Fruit fly (Drosophila melanogaster): ENCODE measurements around the gene CarT.
A peak's percentile ranks its signal among the peaks of the same experiment; 100 is the strongest.

The CarT gene

DNA sequence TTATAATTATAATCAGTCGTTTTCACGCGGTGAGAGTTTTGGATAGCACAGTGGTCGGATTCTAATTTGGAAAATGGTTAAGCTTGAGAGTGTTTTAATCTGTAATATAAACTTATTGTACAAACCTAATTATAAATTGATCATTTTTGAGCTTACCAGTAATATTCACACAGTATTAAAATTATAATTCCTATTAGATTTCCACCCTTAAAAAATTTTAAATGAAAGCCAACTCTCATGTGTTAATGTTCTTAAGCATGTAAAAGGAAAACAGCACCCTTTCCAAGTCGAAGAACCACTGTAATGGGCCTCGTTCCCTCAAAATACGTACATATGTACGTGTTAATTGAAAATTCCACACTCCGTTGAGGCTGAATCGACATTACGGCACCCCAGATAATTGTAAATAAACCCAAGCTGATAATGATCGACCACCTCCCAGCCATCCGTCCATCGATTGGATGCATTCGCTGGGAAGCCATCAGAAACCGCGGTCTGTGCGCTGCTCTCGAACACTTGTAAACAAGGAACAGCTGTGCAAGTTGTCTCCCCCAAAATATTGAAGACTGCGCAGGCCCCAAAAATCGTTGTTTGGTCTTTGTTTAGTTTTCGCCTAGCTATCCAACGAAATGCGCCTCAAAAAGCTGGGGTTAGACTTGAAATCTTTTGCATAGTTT lies 29.9 kb upstream of the CarT start:
- TF ChIP-seq br (GFP tag; optimal IDR thresholded peaks at IDR 0.05) (peak; percentile 65), h (GFP tag; optimal IDR thresholded peaks at IDR 0.05) (peak; percentile 79), sage (GFP tag; optimal IDR thresholded peaks at IDR 0.05) (peak; percentile 59), GATAd (GFP tag; optimal IDR thresholded peaks at IDR 0.05) (no peak), psq (GFP tag; optimal IDR thresholded peaks at IDR 0.05) (peak; percentile 25), pan (optimal IDR thresholded peaks at IDR 0.05) (no peak), Vsx2 (GFP tag; optimal IDR thresholded peaks at IDR 0.05; ENCODE audit: partially characterized antibody) (no peak), Dfd (GFP tag; optimal IDR thresholded peaks at IDR 0.05) (peak; percentile 53), jim (GFP tag; optimal IDR thresholded peaks at IDR 0.05) (no peak), Mio (GFP tag; optimal IDR thresholded peaks at IDR 0.05) (no peak), dmrt93B (GFP tag; optimal IDR thresholded peaks at IDR 0.05) (peak; percentile 38), foxo (GFP tag; optimal IDR thresholded peaks at IDR 0.05) (peak in 1 of 2 experiments; percentile 77), Sp1 (GFP tag; optimal IDR thresholded peaks at IDR 0.05) (peak; percentile 58), OdsH (GFP tag; optimal IDR thresholded peaks at IDR 0.05) (peak; percentile 57), usp (GFP tag; optimal IDR thresholded peaks at IDR 0.05) (no peak), Hr83 (GFP tag; optimal IDR thresholded peaks at IDR 0.05; ENCODE audit: poor library complexity, severe bottlenecking) (peak; percentile 54), ey (GFP tag; optimal IDR thresholded peaks at IDR 0.05) (peak; percentile 62), Rel (GFP tag; optimal IDR thresholded peaks at IDR 0.05) (no peak), Rel (tag; optimal IDR thresholded peaks at IDR 0.05) (peak; percentile 65), rgr (GFP tag; optimal IDR thresholded peaks at IDR 0.05) (peak; percentile 72), HLH106 (tag; optimal IDR thresholded peaks at IDR 0.05) (peak; percentile 70), Abd-B (GFP tag; optimal IDR thresholded peaks at IDR 0.05) (no peak), dsf (GFP tag; optimal IDR thresholded peaks at IDR 0.05; ENCODE audit: borderline replicate concordance) (no peak), dl (GFP tag; optimal IDR thresholded peaks at IDR 0.05; ENCODE audit: insufficient read depth in 1 of 2, partially characterized antibody in 2 of 2) (no peak), CrebA (GFP tag; optimal IDR thresholded peaks at IDR 0.05; ENCODE audit: borderline replicate concordance) (no peak), CG9705 (GFP tag; optimal IDR thresholded peaks at IDR 0.05) (no peak), Hnf4 (GFP tag; optimal IDR thresholded peaks at IDR 0.05) (peak; percentile 64), lola (GFP tag; optimal IDR thresholded peaks at IDR 0.05) (no peak), tai (GFP tag; optimal IDR thresholded peaks at IDR 0.05) (no peak), fru (GFP tag; optimal IDR thresholded peaks at IDR 0.05) (peak; percentile 66), Dif (GFP tag; optimal IDR thresholded peaks at IDR 0.05; ENCODE audit: partially characterized antibody) (no peak), sv (GFP tag; optimal IDR thresholded peaks at IDR 0.05) (no peak), CG32264 (GFP tag; optimal IDR thresholded peaks at IDR 0.05) (peak; percentile 15), Jra (GFP tag; optimal IDR thresholded peaks at IDR 0.05) (no peak), brk (GFP tag; optimal IDR thresholded peaks at IDR 0.05) (no peak), N (GFP tag; optimal IDR thresholded peaks at IDR 0.05) (no peak), Myc (optimal IDR thresholded peaks at IDR 0.05) (no peak), Hr78 (GFP tag; optimal IDR thresholded peaks at IDR 0.05) (no peak), woc (GFP tag; optimal IDR thresholded peaks at IDR 0.05) (peak; percentile 40)

DNA sequence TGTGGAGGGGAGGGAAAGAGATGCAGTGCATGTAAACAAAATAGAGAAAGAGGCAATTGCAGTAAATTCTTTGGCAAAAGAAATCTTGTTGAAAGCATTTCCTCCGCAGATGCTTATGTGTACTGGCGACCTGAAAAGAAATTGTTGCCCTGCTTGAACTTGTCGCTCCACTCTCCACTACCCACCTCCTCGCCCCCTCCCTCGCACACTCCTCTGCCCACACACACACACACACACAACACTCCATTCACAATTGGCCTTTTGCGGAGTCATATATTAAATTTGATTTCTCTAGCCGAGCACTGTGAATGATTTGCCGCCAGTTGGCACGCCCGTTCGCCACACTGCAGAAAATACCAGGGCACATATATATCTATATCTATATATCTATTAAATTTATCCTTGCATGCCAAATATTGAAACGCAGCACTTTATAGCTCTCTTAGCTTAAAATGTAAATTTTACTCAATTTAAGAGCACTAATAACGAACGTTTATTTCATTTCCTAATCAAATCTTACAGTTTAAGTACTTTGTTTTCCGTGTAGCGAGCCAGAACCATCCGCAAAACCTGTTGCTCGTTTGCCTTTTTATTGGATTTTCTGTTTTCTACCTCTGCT lies 28.9 kb upstream of the CarT start:
- no peak for TF ChIP-seq jim (GFP tag; optimal IDR thresholded peaks at IDR 0.05)
- TF ChIP-seq CG32264 (GFP tag; optimal IDR thresholded peaks at IDR 0.05) = peak; percentile 38
- peak; percentile 60 for TF ChIP-seq sv (GFP tag; optimal IDR thresholded peaks at IDR 0.05)
- TF ChIP-seq OdsH (GFP tag; optimal IDR thresholded peaks at IDR 0.05) = peak; percentile 75
- TF ChIP-seq dmrt93B (GFP tag; optimal IDR thresholded peaks at IDR 0.05) = peak; percentile 29
- TF ChIP-seq ey (GFP tag; optimal IDR thresholded peaks at IDR 0.05) = peak; percentile 71
- no peak for TF ChIP-seq lola (GFP tag; optimal IDR thresholded peaks at IDR 0.05)
- TF ChIP-seq psq (GFP tag; optimal IDR thresholded peaks at IDR 0.05) = peak; percentile 54
- no peak for TF ChIP-seq Rel (GFP tag; optimal IDR thresholded peaks at IDR 0.05)
- TF ChIP-seq Rel (tag; optimal IDR thresholded peaks at IDR 0.05) = peak; percentile 4
- TF ChIP-seq woc (GFP tag; optimal IDR thresholded peaks at IDR 0.05) = peak; percentile 34
- TF ChIP-seq fru (GFP tag; optimal IDR thresholded peaks at IDR 0.05) = peak; percentile 81
- TF ChIP-seq Hnf4 (GFP tag; optimal IDR thresholded peaks at IDR 0.05) = peak; percentile 63
- no peak for TF ChIP-seq dl (GFP tag; optimal IDR thresholded peaks at IDR 0.05; ENCODE audit: insufficient read depth in 1 of 2, partially characterized antibody in 2 of 2)
- TF ChIP-seq brk (GFP tag; optimal IDR thresholded peaks at IDR 0.05) = no peak
- no peak for TF ChIP-seq Dfd (GFP tag; optimal IDR thresholded peaks at IDR 0.05)
- TF ChIP-seq Sp1 (GFP tag; optimal IDR thresholded peaks at IDR 0.05) = peak; percentile 77
- TF ChIP-seq foxo (GFP tag; optimal IDR thresholded peaks at IDR 0.05) = peak; percentile 20 to 76
- TF ChIP-seq Hr78 (GFP tag; optimal IDR thresholded peaks at IDR 0.05) = peak; percentile 27
- TF ChIP-seq dsf (GFP tag; optimal IDR thresholded peaks at IDR 0.05; ENCODE audit: borderline replicate concordance) = no peak
- peak; percentile 75 for TF ChIP-seq rgr (GFP tag; optimal IDR thresholded peaks at IDR 0.05)
- TF ChIP-seq CG9705 (GFP tag; optimal IDR thresholded peaks at IDR 0.05) = peak; percentile 50
- TF ChIP-seq br (GFP tag; optimal IDR thresholded peaks at IDR 0.05) = peak; percentile 56
- peak; percentile 79 for TF ChIP-seq h (GFP tag; optimal IDR thresholded peaks at IDR 0.05)
- peak; percentile 81 for TF ChIP-seq HLH106 (tag; optimal IDR thresholded peaks at IDR 0.05)

All from whole organism, wandering third instar larva.